Worm (Caenorhabditis elegans): ENCODE data around the gene nhr-153.

Gene nhr-153

ce11 chrV:12137942-12138341 lies 33.9 kb downstream of the nhr-153 start:
- TF ChIP-seq tbx-8 (GFP tag; optimal IDR thresholded peaks at IDR 0.05) (no peak), nhr-2 (tag; optimal IDR thresholded peaks at IDR 0.05) (no peak), sptf-1 (tag; optimal IDR thresholded peaks at IDR 0.05) (no peak), ztf-11 (tag; optimal IDR thresholded peaks at IDR 0.05) (no peak), mls-2 (tag; optimal IDR thresholded peaks at IDR 0.05) (no peak), unc-39 (tag; optimal IDR thresholded peaks at IDR 0.05) (no peak), sem-2 (GFP tag; optimal IDR thresholded peaks at IDR 0.05) (no peak), ceh-83 (GFP tag; optimal IDR thresholded peaks at IDR 0.05) (no peak), ceh-39 (tag; optimal IDR thresholded peaks at IDR 0.05) (no peak)

- TF ChIP-seq unc-62 (GFP tag; optimal IDR thresholded peaks at IDR 0.05) = no peak
- TF ChIP-seq sem-2 (GFP tag; optimal IDR thresholded peaks at IDR 0.05) = no peak
- TF ChIP-seq unc-120 (tag; optimal IDR thresholded peaks at IDR 0.05; ENCODE audit: poor library complexity, severe bottlenecking) = no peak
- no peak for TF ChIP-seq nhr-2 (tag; optimal IDR thresholded peaks at IDR 0.05)
- no peak for TF ChIP-seq nhr-76 (tag; optimal IDR thresholded peaks at IDR 0.05)
- no peak for TF ChIP-seq zip-8 (tag; optimal IDR thresholded peaks at IDR 0.05)
- TF ChIP-seq hlh-1 (tag; optimal IDR thresholded peaks at IDR 0.05) = no peak
- no peak for TF ChIP-seq ces-1 (GFP tag; optimal IDR thresholded peaks at IDR 0.05)
- TF ChIP-seq mls-2 (tag; optimal IDR thresholded peaks at IDR 0.05) = no peak
- no peak for TF ChIP-seq flh-1 (GFP tag; optimal IDR thresholded peaks at IDR 0.05)
- TF ChIP-seq elt-3 (tag; optimal IDR thresholded peaks at IDR 0.05) = no peak
- no peak for TF ChIP-seq lin-32 (GFP tag; optimal IDR thresholded peaks at IDR 0.05)
- TF ChIP-seq ztf-11 (tag; optimal IDR thresholded peaks at IDR 0.05) = no peak
- TF ChIP-seq unc-39 (tag; optimal IDR thresholded peaks at IDR 0.05) = no peak
- TF ChIP-seq bed-3 (GFP tag; optimal IDR thresholded peaks at IDR 0.05) = no peak
- no peak for TF ChIP-seq ham-2 (GFP tag; optimal IDR thresholded peaks at IDR 0.05)
- no peak for TF ChIP-seq nhr-12 (tag; optimal IDR thresholded peaks at IDR 0.05)
- TF ChIP-seq elt-1 (tag; optimal IDR thresholded peaks at IDR 0.05; ENCODE audit: borderline replicate concordance, insufficient read depth) = no peak
- TF ChIP-seq lin-13 (tag; optimal IDR thresholded peaks at IDR 0.05) = no peak
Measured at ce11 chrV:12140625-12141024, 36.6 kb downstream of the nhr-153 start, which contains the start of gene C27A7.3. Gene C27A7.3, plus strand, starts transcription at chrV:12140925.

DNA sequence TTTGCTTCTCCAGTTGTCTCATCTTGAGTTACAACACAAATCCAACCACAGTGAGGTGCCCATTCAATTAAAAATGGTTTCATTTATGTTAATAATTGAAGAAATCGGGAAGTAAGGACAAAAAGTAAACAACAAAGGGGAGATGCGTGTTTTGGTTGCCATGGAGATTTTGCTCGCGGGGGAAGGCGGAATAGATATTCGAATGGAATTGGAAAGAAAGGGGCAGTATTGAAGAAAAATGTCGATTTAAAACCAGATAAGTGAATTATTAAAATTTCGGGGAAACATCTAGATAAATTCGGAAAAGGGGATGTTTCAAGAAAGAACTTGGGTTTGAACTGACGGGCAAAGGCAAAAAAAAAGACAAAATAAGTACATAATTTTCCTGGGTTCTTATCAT lies 46.6 kb downstream of the nhr-153 start, which contains the start of gene che-11:
TSS of gene che-11 (minus strand) at position 101 of the 400 bp plus-strand sequence.
- no peak for TF ChIP-seq ztf-11 (tag; optimal IDR thresholded peaks at IDR 0.05)
- TF ChIP-seq lsy-2 (tag; optimal IDR thresholded peaks at IDR 0.05) = no peak
- TF ChIP-seq blmp-1 (tag; optimal IDR thresholded peaks at IDR 0.05) = no peak
- no peak for TF ChIP-seq ceh-39 (tag; optimal IDR thresholded peaks at IDR 0.05)
- TF ChIP-seq bed-3 (GFP tag; optimal IDR thresholded peaks at IDR 0.05) = no peak
- no peak for TF ChIP-seq unc-39 (tag; optimal IDR thresholded peaks at IDR 0.05)
- TF ChIP-seq lin-13 (tag; optimal IDR thresholded peaks at IDR 0.05) = no peak
- TF ChIP-seq ham-2 (GFP tag; optimal IDR thresholded peaks at IDR 0.05) = no peak
- no peak for TF ChIP-seq nhr-76 (tag; optimal IDR thresholded peaks at IDR 0.05)
- TF ChIP-seq tbx-8 (GFP tag; optimal IDR thresholded peaks at IDR 0.05) = no peak
- no peak for TF ChIP-seq mep-1 (tag; optimal IDR thresholded peaks at IDR 0.05)
- TF ChIP-seq elt-3 (tag; optimal IDR thresholded peaks at IDR 0.05) = no peak
- no peak for TF ChIP-seq nhr-237 (tag; optimal IDR thresholded peaks at IDR 0.05)
- TF ChIP-seq zip-8 (tag; optimal IDR thresholded peaks at IDR 0.05) = no peak
- TF ChIP-seq nhr-2 (tag; optimal IDR thresholded peaks at IDR 0.05) = no peak
- TF ChIP-seq nhr-28 (tag; optimal IDR thresholded peaks at IDR 0.05) = no peak
- no peak for TF ChIP-seq mls-2 (tag; optimal IDR thresholded peaks at IDR 0.05)
- TF ChIP-seq elt-1 (tag; optimal IDR thresholded peaks at IDR 0.05; ENCODE audit: borderline replicate concordance, insufficient read depth) = no peak
- TF ChIP-seq ceh-43 (GFP tag; optimal IDR thresholded peaks at IDR 0.05) = no peak
- TF ChIP-seq ceh-83 (GFP tag; optimal IDR thresholded peaks at IDR 0.05) = no peak

DNA sequence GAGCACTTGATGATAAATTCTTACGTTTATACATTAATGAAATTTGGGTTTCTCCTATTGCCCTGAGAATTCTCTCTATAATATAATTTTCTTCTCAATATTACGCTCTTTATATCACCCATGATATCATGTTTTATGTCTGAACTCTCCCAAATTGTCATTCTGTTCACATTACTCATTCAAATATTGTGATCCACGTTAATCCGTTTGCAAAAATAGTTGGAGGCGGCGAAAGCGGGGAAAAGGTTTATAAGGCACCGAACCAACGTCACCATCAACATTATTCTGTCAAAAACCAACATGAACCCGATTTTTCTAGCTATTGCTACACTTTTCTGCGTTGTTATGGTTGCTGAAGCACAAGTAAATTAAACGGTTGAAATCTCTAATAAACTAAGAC lies 48.8 kb downstream of the nhr-153 start, which contains the start of gene C27A7.8:
TSS of gene C27A7.8 (plus strand) at position 301 of the 400 bp plus-strand sequence.
- TF ChIP-seq nhr-237 (tag; optimal IDR thresholded peaks at IDR 0.05) (no peak), blmp-1 (tag; optimal IDR thresholded peaks at IDR 0.05) (no peak), mab-5 (tag; optimal IDR thresholded peaks at IDR 0.05) (no peak), cnd-1 (tag; optimal IDR thresholded peaks at IDR 0.05) (no peak), unc-120 (tag; optimal IDR thresholded peaks at IDR 0.05; ENCODE audit: poor library complexity, severe bottlenecking) (no peak), sem-2 (GFP tag; optimal IDR thresholded peaks at IDR 0.05) (no peak), hlh-1 (tag; optimal IDR thresholded peaks at IDR 0.05) (no peak), unc-39 (tag; optimal IDR thresholded peaks at IDR 0.05) (no peak), nhr-76 (tag; optimal IDR thresholded peaks at IDR 0.05) (no peak), mls-2 (tag; optimal IDR thresholded peaks at IDR 0.05) (no peak), ceh-83 (GFP tag; optimal IDR thresholded peaks at IDR 0.05) (no peak)
